Worm (Caenorhabditis elegans): ENCODE results near the gene lgc-28.

- TF ChIP-seq nfya-1 (tag; optimal IDR thresholded peaks at IDR 0.05; ENCODE audit: insufficient read depth): no peak
- TF ChIP-seq ama-1 (optimal IDR thresholded peaks at IDR 0.05): no peak
- TF ChIP-seq unc-62 (GFP tag; optimal IDR thresholded peaks at IDR 0.05): no peak
- no peak for TF ChIP-seq jun-1 (tag; optimal IDR thresholded peaks at IDR 0.05)
- TF ChIP-seq aly-2 (tag; optimal IDR thresholded peaks at IDR 0.05): no peak
- no peak for TF ChIP-seq nhr-76 (tag; optimal IDR thresholded peaks at IDR 0.05)
- no peak for TF ChIP-seq ztf-11 (tag; optimal IDR thresholded peaks at IDR 0.05)
- TF ChIP-seq nhr-28 (tag; optimal IDR thresholded peaks at IDR 0.05): no peak
- TF ChIP-seq snpc-4 (tag; optimal IDR thresholded peaks at IDR 0.05): no peak
- TF ChIP-seq elt-3 (tag; optimal IDR thresholded peaks at IDR 0.05): no peak
Observed at ce11 chrII:2637359-2637758, 12.5 kb downstream of the lgc-28 start, which contains the start of gene F22E5.21.

Data from whole organism, L3 larva.